Worm (Caenorhabditis elegans) whole organism, L1 larva: Measurements from ENCODE around the gene Y54F10BM.23.

Experiments
- C04F5.9 ChIP-seq: sonication (generic microtip); optimal IDR thresholded peaks from 2 replicates; lab custom pipeline; 2016; ENCODE audit warnings: missing genetic modification characterization, missing compliant biosample characterization
- C16A3.4 ChIP-seq: fragments of 150-350 bp; optimal IDR thresholded peaks from 2 replicates; lab custom pipeline; 2014; ENCODE audit warnings: missing biosample characterization, missing genetic modification characterization
- aly-2 ChIP-seq: fragments of 150-350 bp; optimal IDR thresholded peaks from 2 replicates; lab custom pipeline; 2014; ENCODE audit warnings: missing biosample characterization, missing genetic modification characterization
- ama-1 ChIP-seq: fragments of 150-350 bp; optimal IDR thresholded peaks from 2 replicates; lab custom pipeline; 2014
- ceh-8 ChIP-seq: fragments of 200-800 bp; sonication (Bioruptor generic); optimal IDR thresholded peaks from 2 replicates; lab custom pipeline; 2018; ENCODE audit warnings: mild to moderate bottlenecking, missing genetic modification characterization, moderate library complexity, missing compliant biosample characterization
- ceh-82 ChIP-seq, 3 experiments: fragments of 150-350 bp in 1 of 3; sonication (generic microtip) in 2 of 3; optimal IDR thresholded peaks; 2 replicates each; lab custom pipeline; 2014 to 2017; ENCODE audit warnings: missing biosample characterization in 3 of 3, missing genetic modification characterization in 3 of 3
- ceh-90 ChIP-seq: sonication (generic microtip); optimal IDR thresholded peaks from 2 replicates; lab custom pipeline; 2016; ENCODE audit warnings: missing genetic modification characterization, missing compliant biosample characterization
- ces-1 ChIP-seq: fragments of 150-350 bp; optimal IDR thresholded peaks from 2 replicates; lab custom pipeline; 2014; ENCODE audit warnings: missing biosample characterization, missing genetic modification reagents, missing genetic modification characterization
- dpl-1 ChIP-seq, 3 experiments: fragments of 150-350 bp in 2 of 3; sonication (generic microtip) in 1 of 3; optimal IDR thresholded peaks; 2 replicates each; lab custom pipeline; 2014 to 2017; ENCODE audit warnings: missing biosample characterization in 3 of 3, missing genetic modification characterization in 3 of 3, missing genetic modification reagents in 3 of 3
- efl-1 ChIP-seq, 4 experiments: fragments of 150-350 bp; optimal IDR thresholded peaks in 3 of 4; peaks in 1 of 4; 1 replicate in 1 of 4; 2 replicates in 3 of 4; lab custom pipeline; 2014; ENCODE audit warnings: missing biosample characterization in 2 of 4, missing genetic modification characterization in 2 of 4, missing genetic modification reagents in 2 of 4
- elt-3 ChIP-seq, 6 experiments: fragments of 150-350 bp in 1 of 6; sonication (generic microtip); optimal IDR thresholded peaks; 2 replicates each; lab custom pipeline; 2017 to 2018; ENCODE audit warnings: missing biosample characterization in 6 of 6, missing genetic modification characterization in 6 of 6, inconsistent platforms in 1 of 6
- fkh-10 ChIP-seq: sonication (generic microtip); optimal IDR thresholded peaks from 2 replicates; lab custom pipeline; 2017; ENCODE audit warnings: missing biosample characterization, missing genetic modification reagents, missing genetic modification characterization
- hlh-17 ChIP-seq: fragments of 200-800 bp; sonication (Bioruptor generic); optimal IDR thresholded peaks from 2 replicates; lab custom pipeline; 2018; ENCODE audit warnings: missing genetic modification characterization, mild to moderate bottlenecking, missing compliant biosample characterization, moderate library complexity, borderline replicate concordance
- lin-14 ChIP-seq: fragments of 200-800 bp; sonication (Bioruptor generic); optimal IDR thresholded peaks from 2 replicates; lab custom pipeline; 2018; ENCODE audit warnings: mild to moderate bottlenecking, missing genetic modification characterization, moderate library complexity, missing compliant biosample characterization
- lin-35 ChIP-seq, 2 experiments: fragments of 150-350 bp; optimal IDR thresholded peaks; 2 replicates each; lab custom pipeline; 2014; ENCODE audit warnings: missing biosample characterization in 2 of 2, missing genetic modification characterization in 2 of 2, missing genetic modification reagents in 2 of 2
- lsy-2 ChIP-seq, 2 experiments: fragments of 150-350 bp; optimal IDR thresholded peaks; 2 replicates each; lab custom pipeline; 2014; ENCODE audit warnings: missing biosample characterization in 2 of 2, missing genetic modification characterization in 2 of 2
- mdl-1 ChIP-seq, 2 experiments: fragments of 150-350 bp; optimal IDR thresholded peaks; 2 replicates each; lab custom pipeline; 2014 to 2017; ENCODE audit warnings: missing biosample characterization in 2 of 2, missing genetic modification characterization in 2 of 2, inconsistent platforms in 1 of 2
- nhr-20 ChIP-seq: sonication (generic microtip); optimal IDR thresholded peaks from 2 replicates; lab custom pipeline; 2016; ENCODE audit warnings: mild to moderate bottlenecking, missing genetic modification characterization, missing compliant biosample characterization
- nhr-85 ChIP-seq: sonication (generic microtip); peaks from one replicate; lab custom pipeline; 2016; ENCODE audit warnings: missing genetic modification characterization, inconsistent platforms, missing compliant biosample characterization
- nhr-90 ChIP-seq: sonication (generic microtip); optimal IDR thresholded peaks from 2 replicates; lab custom pipeline; 2016; ENCODE audit warnings: mild to moderate bottlenecking, missing genetic modification characterization, missing compliant biosample characterization; ENCODE audit not compliant: poor library complexity
- pag-3 ChIP-seq: sonication (generic microtip); optimal IDR thresholded peaks from 2 replicates; lab custom pipeline; 2017; ENCODE audit warnings: missing genetic modification characterization, mild to moderate bottlenecking, missing compliant biosample characterization, antibody characterized with exemption, borderline replicate concordance; ENCODE audit not compliant: insufficient read depth
- pqm-1 ChIP-seq: sonication (generic microtip); optimal IDR thresholded peaks from 3 replicates; lab custom pipeline; 2017; ENCODE audit warnings: missing biosample characterization, missing genetic modification characterization
- rnt-1 ChIP-seq: sonication (generic microtip); optimal IDR thresholded peaks from 2 replicates; lab custom pipeline; 2016; ENCODE audit warnings: mild to moderate bottlenecking, missing genetic modification characterization, moderate library complexity, missing compliant biosample characterization
- snu-23 ChIP-seq: sonication (generic microtip); optimal IDR thresholded peaks from 2 replicates; lab custom pipeline; 2016; ENCODE audit warnings: missing genetic modification characterization, missing compliant biosample characterization
- swsn-7 ChIP-seq: sonication (generic microtip); optimal IDR thresholded peaks from 2 replicates; lab custom pipeline; 2016; ENCODE audit warnings: missing genetic modification characterization, missing compliant biosample characterization
- unc-86 ChIP-seq: sonication (generic microtip); optimal IDR thresholded peaks from 2 replicates; lab custom pipeline; 2016; ENCODE audit warnings: missing genetic modification characterization, missing compliant biosample characterization
- unc-98 ChIP-seq: fragments of 200-800 bp; sonication (Bioruptor generic); IDR thresholded peaks from 2 replicates; pipeline ENCODE4 v1.3.6; 2022; ENCODE audit warnings: missing genetic modification characterization, missing compliant biosample characterization
- vab-15 ChIP-seq: sonication (generic microtip); optimal IDR thresholded peaks from 2 replicates; lab custom pipeline; 2017; ENCODE audit warnings: missing genotype, mild to moderate bottlenecking, missing genetic modification characterization, missing compliant biosample characterization
- zip-4 ChIP-seq: fragments of 200-800 bp; sonication (Bioruptor generic); optimal IDR thresholded peaks from 2 replicates; lab custom pipeline; 2018; ENCODE audit warnings: mild to moderate bottlenecking, missing genetic modification characterization, moderate library complexity, missing compliant biosample characterization

The Y54F10BM.23 gene

DNA sequence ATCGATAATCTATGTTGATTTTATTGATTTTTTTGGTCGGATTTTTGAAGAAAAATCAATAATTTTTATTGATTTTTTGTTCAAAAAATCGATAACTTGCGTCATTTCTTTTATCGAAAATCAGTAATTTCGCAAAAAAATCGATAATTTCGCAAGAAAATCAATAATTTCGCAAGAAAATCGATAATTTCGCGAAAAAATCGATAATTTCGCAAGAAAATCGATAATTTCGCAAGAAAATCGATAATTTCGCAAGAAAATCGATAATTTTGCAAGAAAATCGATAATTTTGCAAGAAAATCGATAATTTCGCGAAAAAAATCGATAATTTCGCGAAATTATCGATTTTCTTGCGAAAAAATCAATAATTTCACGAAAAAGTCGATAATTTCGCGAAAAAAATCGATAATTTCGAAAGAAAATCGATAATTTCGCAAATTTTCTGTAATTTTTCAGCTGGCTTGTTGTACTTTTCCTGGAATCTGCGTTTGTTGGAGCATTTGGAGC, 4.0 kb upstream of the Y54F10BM.23 start:
- TF ChIP-seq rnt-1 (tag; lab: Kevin White, UChicago) (no peak), C04F5.9 (tag; lab: Kevin White, UChicago) (no peak), ceh-82 (tag; optimal IDR thresholded peaks at IDR 0.05; lab: Kevin White, UChicago) (no peak), elt-3 (tag; optimal IDR thresholded peaks at IDR 0.05; lab: Kevin White, UChicago) (no peak), unc-86 (tag; lab: Kevin White, UChicago) (no peak), zip-4 (no peak), unc-98 (no peak), ceh-90 (no peak), lin-14 (GFP tag; lab: Kevin White, UChicago) (no peak), fkh-10 (GFP tag; lab: Kevin White, UChicago) (no peak), swsn-7 (tag; lab: Kevin White, UChicago) (no peak), ama-1 (no peak), mdl-1 (tag; optimal IDR thresholded peaks at IDR 0.05; lab: Kevin White, UChicago) (no peak), nhr-90 (tag; lab: Kevin White, UChicago) (no peak), pqm-1 (tag; lab: Kevin White, UChicago) (no peak), ceh-8 (GFP tag; lab: Kevin White, UChicago) (no peak), dpl-1 (GFP tag; optimal IDR thresholded peaks at IDR 0.05; lab: Kevin White, UChicago) (no peak), lsy-2 (tag; optimal IDR thresholded peaks at IDR 0.05; lab: Kevin White, UChicago) (no peak)

DNA sequence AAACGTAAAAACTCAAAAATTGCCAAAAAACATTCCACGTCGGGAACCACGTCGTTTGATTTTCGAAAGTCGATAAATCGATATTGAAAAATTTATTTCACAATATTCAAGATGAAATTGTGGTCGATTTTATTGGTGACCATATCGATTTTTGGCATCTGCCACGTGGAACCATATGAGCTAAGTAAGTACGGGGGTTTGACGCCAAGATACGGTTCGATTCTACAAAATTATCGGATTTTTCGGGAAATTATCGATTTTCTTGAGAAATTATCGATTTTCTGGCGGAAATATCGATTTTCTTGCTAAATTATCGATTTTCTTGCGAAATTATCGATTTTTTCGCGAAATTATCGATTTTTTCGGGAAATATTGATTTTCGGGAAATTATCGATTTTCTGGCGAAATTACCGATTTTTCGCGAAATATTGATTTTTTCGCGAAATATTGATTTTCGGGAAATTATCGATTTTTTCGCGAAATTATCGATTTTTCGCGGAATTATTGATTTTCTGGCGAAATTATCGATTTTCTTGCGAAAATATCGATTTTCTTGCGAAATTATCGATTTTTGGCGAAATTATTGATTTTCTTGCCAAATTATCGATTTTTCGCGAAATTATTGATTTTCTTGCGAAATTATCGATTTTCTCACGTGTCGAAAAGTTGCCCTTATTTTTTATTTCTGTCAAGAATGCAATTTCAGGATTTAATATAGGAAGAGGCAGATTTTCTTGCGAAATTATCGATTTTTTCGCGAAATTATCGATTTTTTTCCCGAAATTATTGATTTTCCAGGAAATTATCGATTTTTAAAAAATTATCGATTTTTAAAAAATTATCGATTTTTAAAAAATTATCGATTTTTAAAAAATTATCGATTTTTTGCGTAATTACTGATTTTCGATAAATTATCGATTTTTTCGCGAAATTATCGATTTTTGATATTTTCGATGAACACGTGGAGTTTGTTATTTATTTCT, 2.9 kb upstream of the Y54F10BM.23 start, which contains the start of gene Y54F10BM.3:
Gene Y54F10BM.3 (plus strand): TSS at position 51 of the 983 bp plus-strand sequence.
- TF ChIP-seq pag-3 (tag; lab: Kevin White, UChicago) (no peak), efl-1 (optimal IDR thresholded peaks at IDR 0.05; lab: Kevin White, UChicago) (no peak), efl-1 (GFP tag; optimal IDR thresholded peaks at IDR 0.05 in 1 of 2; lab: Kevin White, UChicago) (peak in 1 of 2 experiments; percentile 46)

DNA sequence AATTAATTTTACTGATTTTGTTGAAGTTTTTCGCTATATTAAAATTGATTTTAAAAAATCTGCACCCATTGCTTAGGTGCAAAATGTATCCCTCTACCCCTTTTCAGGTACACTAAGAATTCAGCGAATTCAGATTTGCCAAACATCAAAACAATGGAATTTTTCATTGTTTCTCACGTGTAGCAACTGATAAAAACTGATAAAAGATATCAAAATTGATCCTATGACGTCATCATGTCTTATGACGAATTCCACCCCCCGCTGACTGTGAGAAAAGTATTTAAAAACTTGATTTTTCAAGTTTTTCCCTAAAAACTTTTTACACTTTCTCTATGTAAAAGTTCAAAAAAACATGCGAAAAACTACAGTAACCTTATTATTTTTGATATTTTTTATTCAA, 1.2 kb upstream of the Y54F10BM.23 start, which contains the start of gene Y54F10BM.22:
Gene Y54F10BM.22 (plus strand): TSS at position 331 of the 400 bp plus-strand sequence.
- peak; percentile 0 for TF ChIP-seq snu-23
- no peak for TF ChIP-seq vab-15 (tag; lab: Kevin White, UChicago)
- TF ChIP-seq elt-3 (tag; optimal IDR thresholded peaks at IDR 0.05; lab: Kevin White, UChicago): peak in 2 of 6 experiments; percentile 41 to 83
- TF ChIP-seq efl-1 (optimal IDR thresholded peaks at IDR 0.05; lab: Kevin White, UChicago): no peak
- peak in 1 of 2 experiments; percentile 64 for TF ChIP-seq efl-1 (GFP tag; optimal IDR thresholded peaks at IDR 0.05 in 1 of 2; lab: Kevin White, UChicago)
- TF ChIP-seq nhr-85 (tag; lab: Kevin White, UChicago): peak; percentile 82
- peak in 1 of 2 experiments; percentile 10 for TF ChIP-seq lin-35 (GFP tag; optimal IDR thresholded peaks at IDR 0.05; lab: Kevin White, UChicago)
- TF ChIP-seq hlh-17 (GFP tag; lab: Kevin White, UChicago): no peak
- no peak for TF ChIP-seq rnt-1 (tag; lab: Kevin White, UChicago)
- TF ChIP-seq nhr-20 (tag; lab: Kevin White, UChicago): peak; percentile 30
- peak; percentile 28 for TF ChIP-seq nhr-90 (tag; lab: Kevin White, UChicago)

DNA sequence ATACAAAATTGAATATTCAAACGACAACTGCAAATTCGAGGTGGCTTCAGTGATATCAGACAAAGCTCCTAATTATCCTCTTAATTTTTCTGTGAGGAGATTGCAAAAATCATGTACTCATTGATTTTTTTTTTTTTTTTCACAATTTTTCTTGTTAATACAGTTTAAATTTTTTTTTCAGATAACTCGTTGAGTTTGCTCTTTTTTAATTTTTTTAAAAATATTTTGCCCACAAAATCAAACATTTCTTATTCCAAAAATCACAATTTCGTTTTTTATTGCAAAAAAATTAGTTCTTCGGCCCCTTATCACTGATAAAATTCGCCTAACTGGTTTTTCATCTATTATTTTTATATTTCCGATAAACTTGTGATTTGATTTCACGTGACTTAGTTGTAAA, 2.5 kb downstream of the Y54F10BM.23 start, which contains the start of gene Y54F10BM.21:
Gene Y54F10BM.21 (plus strand): TSS at position 301 of the 400 bp plus-strand sequence.
- TF ChIP-seq mdl-1 (tag; optimal IDR thresholded peaks at IDR 0.05; lab: Kevin White, UChicago) (no peak), elt-3 (tag; optimal IDR thresholded peaks at IDR 0.05; lab: Kevin White, UChicago) (peak in 1 of 6 experiments; percentile 40), nhr-85 (tag; lab: Kevin White, UChicago) (no peak), aly-2 (tag; lab: Kevin White, UChicago) (no peak), C16A3.4 (tag; lab: Kevin White, UChicago) (no peak), ces-1 (GFP tag; lab: Kevin White, UChicago) (no peak)
